Worm (Caenorhabditis elegans) whole organism, young adult: ENCODE results near the gene frpr-10.

Experiments used
- B0336.3 ChIP-seq: fragments of 200-800 bp; sonication (Bioruptor generic); IDR thresholded peaks from 2 replicates; pipeline ENCODE4 v1.3.6; 2022; ENCODE audit warnings: missing genetic modification characterization, missing compliant biosample characterization
- D2030.7 ChIP-seq: fragments of 200-800 bp; sonication (Bioruptor generic); IDR thresholded peaks from 2 replicates; pipeline ENCODE4 v1.3.6; 2022; ENCODE audit warnings: missing genetic modification reagents, missing genetic modification characterization, missing compliant biosample characterization
- F57C9.4 ChIP-seq: sonication (generic microtip); optimal IDR thresholded peaks from 2 replicates; lab custom pipeline; 2017; ENCODE audit warnings: mild to moderate bottlenecking, missing genetic modification characterization, missing compliant biosample characterization
- T07F8.4 ChIP-seq: sonication (generic microtip); optimal IDR thresholded peaks from 2 replicates; lab custom pipeline; 2016; ENCODE audit warnings: mild to moderate bottlenecking, missing genetic modification characterization, moderate library complexity, missing compliant biosample characterization
- T26A5.8 ChIP-seq: sonication (generic microtip); optimal IDR thresholded peaks from 2 replicates; lab custom pipeline; 2016; ENCODE audit warnings: missing genetic modification characterization, missing compliant biosample characterization
- Y53G8AR.9 ChIP-seq: fragments of 200-800 bp; sonication (Bioruptor generic); conservative IDR thresholded peaks from 2 replicates; pipeline ENCODE4 v1.3.6; 2022; ENCODE audit warnings: missing genetic modification reagents, missing genetic modification characterization, missing compliant biosample characterization
- Y56A3A.18 ChIP-seq: fragments of 200-800 bp; sonication (Bioruptor generic); IDR thresholded peaks from 2 replicates; pipeline ENCODE4 v1.3.6; 2022; ENCODE audit warnings: missing genetic modification reagents, missing genetic modification characterization, missing compliant biosample characterization
- Y67H2A.10 ChIP-seq: fragments of 200-800 bp; sonication (Bioruptor generic); conservative IDR thresholded peaks from 2 replicates; pipeline ENCODE4 v1.3.6; 2022; ENCODE audit warnings: missing genetic modification reagents, missing genetic modification characterization, missing compliant biosample characterization
- akir-1 ChIP-seq: fragments of 200-800 bp; sonication (Bioruptor generic); optimal IDR thresholded peaks from 2 replicates; lab custom pipeline; 2018; ENCODE audit warnings: mild to moderate bottlenecking, missing genetic modification characterization, moderate library complexity, missing compliant biosample characterization
- atf-7 ChIP-seq: sonication (generic microtip); optimal IDR thresholded peaks from 2 replicates; lab custom pipeline; 2017; ENCODE audit warnings: mild to moderate bottlenecking, missing genetic modification characterization, missing compliant biosample characterization
- attf-5 ChIP-seq: fragments of 200-800 bp; sonication (Bioruptor generic); optimal IDR thresholded peaks from 2 replicates; lab custom pipeline; 2018; ENCODE audit warnings: mild to moderate bottlenecking, missing genetic modification characterization, missing compliant biosample characterization
- cebp-2 ChIP-seq: fragments of 200-800 bp; sonication (Bioruptor generic); IDR thresholded peaks from 2 replicates; pipeline ENCODE4 v1.3.6; 2022; ENCODE audit warnings: missing genetic modification characterization, missing compliant biosample characterization
- ceh-100 ChIP-seq: fragments of 200-800 bp; sonication (Bioruptor generic); IDR thresholded peaks from 2 replicates; pipeline ENCODE4 v1.3.6; 2022; ENCODE audit warnings: missing genetic modification reagents, missing genetic modification characterization, missing compliant biosample characterization
- ceh-27 ChIP-seq: fragments of 200-800 bp; sonication (Bioruptor generic); optimal IDR thresholded peaks from 2 replicates; lab custom pipeline; 2018; ENCODE audit warnings: mild to moderate bottlenecking, missing genetic modification characterization, moderate library complexity, missing compliant biosample characterization
- ceh-40 ChIP-seq: fragments of 200-800 bp; sonication (Bioruptor generic); IDR thresholded peaks from 2 replicates; pipeline ENCODE4 v1.3.6; 2022; ENCODE audit warnings: missing genetic modification characterization, missing compliant biosample characterization
- dox-1 ChIP-seq: fragments of 200-800 bp; sonication (Bioruptor generic); IDR thresholded peaks from 2 replicates; pipeline ENCODE4 v1.3.6; 2022; ENCODE audit warnings: missing genetic modification reagents, missing genetic modification characterization, missing compliant biosample characterization
- dpff-1 ChIP-seq: sonication (generic microtip); optimal IDR thresholded peaks from 2 replicates; lab custom pipeline; 2017; ENCODE audit warnings: mild to moderate bottlenecking, missing genetic modification characterization, missing compliant biosample characterization
- ekl-4 ChIP-seq: fragments of 200-800 bp; sonication (Bioruptor generic); IDR thresholded peaks from 2 replicates; pipeline ENCODE4 v1.3.6; 2022; ENCODE audit warnings: missing genetic modification reagents, missing genetic modification characterization, missing compliant biosample characterization
- gei-17 ChIP-seq: fragments of 200-800 bp; sonication (Bioruptor generic); optimal IDR thresholded peaks from 2 replicates; lab custom pipeline; 2018; ENCODE audit warnings: mild to moderate bottlenecking, missing genetic modification characterization, missing compliant biosample characterization
- hmg-20 ChIP-seq: fragments of 200-800 bp; sonication (Bioruptor generic); IDR thresholded peaks from 2 replicates; pipeline ENCODE4 v1.3.6; 2022; ENCODE audit warnings: missing genetic modification reagents, missing genetic modification characterization, missing compliant biosample characterization
- lin-35 ChIP-seq, 3 experiments: fragments of 150-350 bp in 2 of 3; sonication (generic microtip) in 1 of 3; optimal IDR thresholded peaks; 2 replicates each; lab custom pipeline; 2014 to 2018; ENCODE audit warnings: missing biosample characterization in 3 of 3, missing genetic modification characterization in 3 of 3, missing genetic modification reagents in 3 of 3
- lin-54 ChIP-seq: fragments of 200-800 bp; sonication (Bioruptor generic); optimal IDR thresholded peaks from 2 replicates; lab custom pipeline; 2018; ENCODE audit warnings: mild to moderate bottlenecking, missing genetic modification characterization, missing compliant biosample characterization
- lir-1 ChIP-seq: fragments of 200-800 bp; sonication (Bioruptor generic); conservative IDR thresholded peaks from 2 replicates; pipeline ENCODE4 v1.3.6; 2022; ENCODE audit warnings: missing genetic modification reagents, missing genetic modification characterization, missing compliant biosample characterization
- madf-10 ChIP-seq: sonication (generic microtip); optimal IDR thresholded peaks from 2 replicates; lab custom pipeline; 2016; ENCODE audit warnings: mild to moderate bottlenecking, missing genetic modification characterization, missing compliant biosample characterization
- madf-3 ChIP-seq: fragments of 200-800 bp; sonication (Bioruptor generic); IDR thresholded peaks from 2 replicates; pipeline ENCODE4 v1.3.6; 2022; ENCODE audit warnings: missing genetic modification reagents, missing genetic modification characterization, missing compliant biosample characterization
- madf-6 ChIP-seq: fragments of 200-800 bp; sonication (Bioruptor generic); IDR thresholded peaks from 2 replicates; pipeline ENCODE4 v1.3.6; 2022; ENCODE audit warnings: missing genetic modification reagents, missing genetic modification characterization, missing compliant biosample characterization
- madf-8 ChIP-seq: fragments of 200-800 bp; sonication (Bioruptor generic); conservative IDR thresholded peaks from 2 replicates; pipeline ENCODE4 v1.3.6; 2022; ENCODE audit warnings: missing genetic modification reagents, missing genetic modification characterization, missing compliant biosample characterization
- mes-4 ChIP-seq: sonication (generic microtip); optimal IDR thresholded peaks from 2 replicates; lab custom pipeline; 2016; ENCODE audit warnings: missing genotype, missing genetic modification characterization, missing compliant biosample characterization
- nfya-1 ChIP-seq: sonication (generic microtip); optimal IDR thresholded peaks from 2 replicates; lab custom pipeline; 2017; ENCODE audit warnings: antibody characterized with exemption, missing compliant biosample characterization, missing genetic modification characterization, borderline replicate concordance; ENCODE audit not compliant: insufficient read depth
- nfyb-1 ChIP-seq: fragments of 200-800 bp; sonication (Bioruptor generic); IDR thresholded peaks from 2 replicates; pipeline ENCODE4 v1.3.6; 2022; ENCODE audit warnings: missing genetic modification reagents, missing genetic modification characterization, missing compliant biosample characterization
- nhr-80 ChIP-seq: sonication (generic microtip); optimal IDR thresholded peaks from 2 replicates; lab custom pipeline; 2016; ENCODE audit warnings: missing genetic modification characterization, missing compliant biosample characterization
- pbrm-1 ChIP-seq: fragments of 200-800 bp; sonication (Bioruptor generic); IDR thresholded peaks from 2 replicates; pipeline ENCODE4 v1.3.6; 2022; ENCODE audit warnings: missing genetic modification reagents, missing genetic modification characterization, missing compliant biosample characterization
- snpc-1.3 ChIP-seq: sonication (generic microtip); optimal IDR thresholded peaks from 2 replicates; lab custom pipeline; 2017; ENCODE audit warnings: missing genetic modification characterization, mild to moderate bottlenecking, missing compliant biosample characterization, antibody characterized with exemption, moderate library complexity, missing genotype, missing genetic modification reagents; ENCODE audit not compliant: insufficient read depth
- somi-1 ChIP-seq: fragments of 200-800 bp; sonication (Bioruptor generic); optimal IDR thresholded peaks from 2 replicates; lab custom pipeline; 2018; ENCODE audit warnings: mild to moderate bottlenecking, missing genetic modification characterization, missing compliant biosample characterization
- tbx-9 ChIP-seq: sonication (generic microtip); optimal IDR thresholded peaks from 2 replicates; lab custom pipeline; 2016; ENCODE audit warnings: borderline replicate concordance, missing genetic modification characterization, inconsistent platforms, missing compliant biosample characterization
- tlf-1 ChIP-seq: fragments of 200-800 bp; sonication (Bioruptor generic); optimal IDR thresholded peaks from 2 replicates; lab custom pipeline; 2018; ENCODE audit warnings: mild to moderate bottlenecking, missing genetic modification characterization, missing compliant biosample characterization
- xnd-1 ChIP-seq: sonication (generic microtip); optimal IDR thresholded peaks from 2 replicates; lab custom pipeline; 2016; ENCODE audit warnings: missing genotype, missing genetic modification reagents, missing genetic modification characterization, missing compliant biosample characterization
- ztf-26 ChIP-seq: sonication (generic microtip); optimal IDR thresholded peaks from 2 replicates; lab custom pipeline; 2017; ENCODE audit warnings: missing genetic modification characterization, missing compliant biosample characterization
- ztf-28 ChIP-seq: fragments of 200-800 bp; sonication (Bioruptor generic); IDR thresholded peaks from 2 replicates; pipeline ENCODE4 v1.3.6; 2022; ENCODE audit warnings: missing genetic modification reagents, missing genetic modification characterization, missing compliant biosample characterization
- ztf-3 ChIP-seq: fragments of 200-800 bp; sonication (Bioruptor generic); optimal IDR thresholded peaks from 2 replicates; lab custom pipeline; 2018; ENCODE audit warnings: mild to moderate bottlenecking, missing genetic modification characterization, missing compliant biosample characterization

Gene frpr-10

DNA sequence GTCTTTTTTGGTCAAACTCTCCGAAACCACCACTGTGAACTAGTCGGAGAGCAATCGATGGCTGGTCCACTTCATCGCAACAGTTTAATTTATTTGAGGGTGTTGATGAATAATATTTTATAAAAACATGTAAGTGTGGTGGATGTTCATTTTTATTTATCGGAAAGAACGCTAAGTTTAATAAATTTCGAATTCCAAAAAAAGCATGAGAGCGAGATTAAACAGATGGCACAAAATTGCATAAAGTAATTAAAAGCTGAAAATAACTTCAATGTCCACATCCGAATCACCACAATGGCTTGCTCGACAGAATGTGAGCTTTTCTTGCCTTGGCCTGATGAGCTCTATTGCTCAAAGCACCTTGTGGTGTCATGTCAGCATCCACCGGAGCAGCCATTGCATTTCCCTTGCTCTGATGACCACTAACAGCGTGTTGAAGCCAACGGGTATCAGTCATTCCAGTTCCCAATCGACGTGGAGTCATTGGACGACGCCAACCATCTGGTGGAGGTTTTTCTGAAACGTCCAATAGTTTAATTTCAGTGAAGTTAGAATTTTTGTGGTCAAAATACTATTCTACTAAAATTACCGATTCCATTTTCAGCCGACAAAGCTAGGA is 26.2 kb downstream of the frpr-10 start (continued):
- TF ChIP-seq atf-7 (peak; percentile 7), tlf-1 (GFP tag; lab: Kevin White, UChicago) (peak; percentile 49), lin-35 (GFP tag; optimal IDR thresholded peaks at IDR 0.05; lab: Kevin White, UChicago) (peak in 1 of 3 experiments; percentile 9), Y67H2A.10 (GFP tag; lab: Robert Waterston, UW) (no peak), Y53G8AR.9 (GFP tag; lab: Robert Waterston, UW) (peak; percentile 52; the same call in 1 of the 2 replicates), gei-17 (GFP tag; lab: Kevin White, UChicago) (peak; percentile 11), ekl-4 (0 out of 2 replicates have a peak, but pooled peaks have one; percentile 30), ceh-27 (peak; percentile 3), ceh-100 (GFP tag; lab: Robert Waterston, UW) (no peak), lir-1 (no peak), dpff-1 (peak; percentile 7), attf-5 (GFP tag; lab: Kevin White, UChicago) (peak; percentile 5), T07F8.4 (tag; lab: Kevin White, UChicago) (no peak), B0336.3 (GFP tag; lab: Robert Waterston, UW) (peak; percentile 91), akir-1 (no peak), Y56A3A.18 (GFP tag; lab: Robert Waterston, UW) (no peak), D2030.7 (0 out of 2 replicates have a peak, but pooled peaks have one; percentile 28), ztf-26 (tag; lab: Kevin White, UChicago) (peak; percentile 23), madf-3 (GFP tag; lab: Robert Waterston, UW) (peak; percentile 78; the same call in 1 of the 2 replicates), lin-54 (GFP tag; lab: Kevin White, UChicago) (peak; percentile 24), nfya-1 (no peak), ztf-3 (GFP tag; lab: Kevin White, UChicago) (peak; percentile 3), madf-6 (peak; percentile 55), snpc-1.3 (tag; lab: Kevin White, UChicago) (no peak), cebp-2 (GFP tag; lab: Robert Waterston, UW) (0 out of 2 replicates have a peak, but pooled peaks have one; percentile 6), xnd-1 (peak; percentile 16), pbrm-1 (GFP tag; lab: Robert Waterston, UW) (peak; percentile 16; the same call in 1 of the 2 replicates), T26A5.8 (peak; percentile 37)

DNA sequence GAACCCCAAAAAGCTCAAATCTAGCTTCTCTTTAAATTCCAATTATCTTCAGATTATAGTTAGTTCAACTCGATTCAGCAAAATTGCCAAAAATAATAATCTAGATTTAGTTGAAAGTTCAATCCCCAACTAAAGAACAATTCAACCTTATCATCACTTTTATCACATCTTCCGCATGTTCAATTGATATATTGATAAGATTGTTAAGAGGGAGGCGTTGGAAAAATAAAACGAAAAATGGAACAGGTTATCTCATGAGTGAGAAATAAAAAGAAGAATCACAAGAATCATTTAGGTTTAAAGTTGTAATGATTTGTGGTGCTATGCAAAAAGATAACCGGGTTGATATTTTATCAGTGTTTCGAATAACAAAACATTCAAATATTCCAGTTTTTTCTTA is 28.1 kb downstream of the frpr-10 start:
- TF ChIP-seq somi-1 (GFP tag; lab: Kevin White, UChicago) (no peak), tbx-9 (tag; lab: Kevin White, UChicago) (no peak), Y56A3A.18 (GFP tag; lab: Robert Waterston, UW) (no peak), hmg-20 (GFP tag; lab: Robert Waterston, UW) (no peak), ceh-40 (no peak), ztf-26 (tag; lab: Kevin White, UChicago) (no peak), madf-8 (GFP tag; lab: Robert Waterston, UW) (no peak), dox-1 (no peak), madf-10 (tag; lab: Kevin White, UChicago) (no peak), mes-4 (tag; lab: Kevin White, UChicago) (no peak), nfyb-1 (GFP tag; lab: Robert Waterston, UW) (no peak), nhr-80 (no peak), ztf-28 (GFP tag; lab: Robert Waterston, UW) (no peak), F57C9.4 (tag; lab: Kevin White, UChicago) (no peak)
